Fruit fly (Drosophila melanogaster) whole organism, embryonic: ENCODE measurements around the gene CG42812.

Experiments
- CG1233 ChIP-seq: fragments of 200-800 bp; sonication (Bioruptor generic); optimal IDR thresholded peaks from 4 replicates; lab custom pipeline; 2018; ENCODE audit warnings: missing biosample characterization, mild to moderate bottlenecking, missing genetic modification characterization
- CG12391 ChIP-seq: fragments of 200-800 bp; sonication (Bioruptor generic); optimal IDR thresholded peaks from 3 replicates; lab custom pipeline; 2018; ENCODE audit warnings: missing biosample characterization, mild to moderate bottlenecking, missing genetic modification characterization, moderate library complexity
- CG13287 ChIP-seq: fragments of 200-800 bp; sonication (Bioruptor generic); IDR thresholded peaks from 2 replicates; pipeline ENCODE4 v1.3.6; 2022; ENCODE audit warnings: missing biosample characterization, missing genetic modification characterization; ENCODE audit not compliant: partially characterized antibody
- CG13775 ChIP-seq: fragments of 200-800 bp; sonication (Bioruptor generic); optimal IDR thresholded peaks from 3 replicates; lab custom pipeline; 2017; ENCODE audit warnings: missing biosample characterization, mild to moderate bottlenecking, missing genetic modification characterization
- CG15696 ChIP-seq: fragments of 200-800 bp; sonication (Bioruptor generic); optimal IDR thresholded peaks from 2 replicates; lab custom pipeline; 2019; ENCODE audit warnings: missing biosample characterization, mild to moderate bottlenecking, missing genetic modification characterization, moderate library complexity
- CG17568 ChIP-seq: fragments of 200-800 bp; sonication (Bioruptor generic); optimal IDR thresholded peaks from 2 replicates; lab custom pipeline; 2018; ENCODE audit warnings: missing biosample characterization, mild to moderate bottlenecking, missing genetic modification characterization, moderate library complexity
- CG1792 ChIP-seq: fragments of 200-800 bp; sonication (Bioruptor generic); optimal IDR thresholded peaks from 2 replicates; lab custom pipeline; 2016; ENCODE audit warnings: missing biosample characterization, missing genetic modification characterization
- CG18599 ChIP-seq: fragments of 200-800 bp; sonication (Bioruptor generic); optimal IDR thresholded peaks from 3 replicates; lab custom pipeline; 2017; ENCODE audit warnings: missing biosample characterization, missing genetic modification characterization, mild to moderate bottlenecking, moderate library complexity, missing genetic modification reagents
- CG3065 ChIP-seq: fragments of 200-800 bp; sonication (Bioruptor generic); optimal IDR thresholded peaks from 2 replicates; lab custom pipeline; 2016; ENCODE audit warnings: missing biosample characterization, missing genetic modification characterization
- CG32772 ChIP-seq: fragments of 200-800 bp; sonication (Bioruptor generic); IDR thresholded peaks from 2 replicates; pipeline ENCODE4 v1.3.6; 2022; ENCODE audit warnings: missing biosample characterization, missing genetic modification characterization
- CG3281 ChIP-seq: fragments of 200-800 bp; sonication (Bioruptor generic); optimal IDR thresholded peaks from 3 replicates; lab custom pipeline; 2017; ENCODE audit warnings: missing biosample characterization, mild to moderate bottlenecking, missing genetic modification characterization
- CG3407 ChIP-seq: fragments of 200-800 bp; sonication (Bioruptor generic); optimal IDR thresholded peaks from 2 replicates; lab custom pipeline; 2018; ENCODE audit warnings: missing biosample characterization, mild to moderate bottlenecking, missing genetic modification characterization
- CG3847 ChIP-seq: fragments of 200-800 bp; sonication (Bioruptor generic); IDR thresholded peaks from 2 replicates; pipeline ENCODE4 v1.3.6; 2022; ENCODE audit warnings: missing biosample characterization, missing genetic modification characterization
- CG3995 ChIP-seq: fragments of 200-800 bp; sonication (Bioruptor generic); optimal IDR thresholded peaks from 3 replicates; lab custom pipeline; 2016; ENCODE audit warnings: missing biosample characterization, missing genetic modification characterization
- CG5180 ChIP-seq: fragments of 200-800 bp; sonication (Bioruptor generic); optimal IDR thresholded peaks from 3 replicates; lab custom pipeline; 2017; ENCODE audit warnings: missing biosample characterization, missing genetic modification characterization, mild to moderate bottlenecking, moderate library complexity, missing genetic modification reagents
- CG6765 ChIP-seq: fragments of 200-800 bp; sonication (Bioruptor generic); optimal IDR thresholded peaks from 3 replicates; lab custom pipeline; 2017; ENCODE audit warnings: missing biosample characterization, mild to moderate bottlenecking, missing genetic modification characterization
- CG8359 ChIP-seq: fragments of 200-800 bp; sonication (Bioruptor generic); optimal IDR thresholded peaks from 2 replicates; lab custom pipeline; 2017; ENCODE audit warnings: missing biosample characterization, mild to moderate bottlenecking, missing genetic modification characterization, borderline replicate concordance
- CG8765 ChIP-seq: fragments of 200-800 bp; sonication (Bioruptor generic); IDR thresholded peaks from 2 replicates; pipeline ENCODE4 v1.3.6; 2022; ENCODE audit warnings: missing biosample characterization, missing genetic modification characterization
- CG9797 ChIP-seq: fragments of 200-800 bp; sonication (Bioruptor generic); optimal IDR thresholded peaks from 3 replicates; lab custom pipeline; 2018; ENCODE audit warnings: missing biosample characterization, mild to moderate bottlenecking, missing genetic modification characterization
- Chrac-16 ChIP-seq: fragments of 200-800 bp; sonication (Bioruptor generic); optimal IDR thresholded peaks from 3 replicates; lab custom pipeline; 2016; ENCODE audit warnings: missing biosample characterization, missing genetic modification characterization
- E2f1 ChIP-seq: fragments of 200-800 bp; sonication (Bioruptor generic); IDR thresholded peaks from 2 replicates; pipeline ENCODE4 v1.3.6; 2022; ENCODE audit warnings: missing biosample characterization, missing genetic modification characterization
- Eip74EF ChIP-seq, 2 experiments: fragments of 200-800 bp in 1 of 2; fragments of >200 bp in 1 of 2; sonication (Bioruptor generic) in 1 of 2; optimal IDR thresholded peaks; 2 replicates each; lab custom pipeline; 2017 to 2019; ENCODE audit warnings: missing biosample characterization in 2 of 2, missing genetic modification characterization in 2 of 2, mild to moderate bottlenecking in 1 of 2, moderate library complexity in 1 of 2
- Hr78 ChIP-seq, 2 experiments: fragments of 200-800 bp in 1 of 2; fragments of >200 bp in 1 of 2; sonication (Bioruptor generic) in 1 of 2; optimal IDR thresholded peaks; 2 replicates each; lab custom pipeline; 2017 to 2019; ENCODE audit warnings: missing biosample characterization in 2 of 2, missing genetic modification characterization in 2 of 2, mild to moderate bottlenecking in 1 of 2, moderate library complexity in 1 of 2
- PHDP ChIP-seq: fragments of 200-800 bp; sonication (Bioruptor generic); optimal IDR thresholded peaks from 3 replicates; lab custom pipeline; 2018; ENCODE audit warnings: missing biosample characterization, mild to moderate bottlenecking, missing genetic modification characterization, moderate library complexity
- Ravus ChIP-seq: fragments of 200-800 bp; sonication (Bioruptor generic); IDR thresholded peaks from 2 replicates; pipeline ENCODE4 v1.3.6; 2022; ENCODE audit warnings: missing biosample characterization, missing genetic modification characterization
- Spps ChIP-seq: fragments of 200-800 bp; sonication (Bioruptor generic); optimal IDR thresholded peaks from 2 replicates; lab custom pipeline; 2018; ENCODE audit warnings: missing biosample characterization, mild to moderate bottlenecking, missing genetic modification characterization
- Xrp1 ChIP-seq: fragments of 200-800 bp; sonication (Bioruptor generic); IDR thresholded peaks from 2 replicates; pipeline ENCODE4 v1.3.6; 2022; ENCODE audit warnings: missing biosample characterization, missing genetic modification characterization
- amos ChIP-seq: fragments of 200-800 bp; sonication (Bioruptor generic); IDR thresholded peaks from 2 replicates; pipeline ENCODE4 v1.3.6; 2022; ENCODE audit warnings: missing biosample characterization, missing genetic modification characterization; ENCODE audit not compliant: partially characterized antibody
- bowl ChIP-seq: fragments of 200-800 bp; sonication (Bioruptor generic); IDR thresholded peaks from 2 replicates; pipeline ENCODE4 v1.3.6; 2022; ENCODE audit warnings: missing biosample characterization, missing genetic modification characterization
- caup ChIP-seq: fragments of 200-800 bp; sonication (Bioruptor generic); optimal IDR thresholded peaks from 3 replicates; lab custom pipeline; 2017; ENCODE audit warnings: missing biosample characterization, mild to moderate bottlenecking, missing genetic modification characterization, moderate library complexity; ENCODE audit not compliant: severe bottlenecking
- dmrt11E ChIP-seq: fragments of 200-800 bp; sonication (Bioruptor generic); optimal IDR thresholded peaks from 3 replicates; lab custom pipeline; 2018; ENCODE audit warnings: missing biosample characterization, mild to moderate bottlenecking, missing genetic modification characterization, moderate library complexity
- dmrt99B ChIP-seq: fragments of 200-800 bp; sonication (Bioruptor generic); optimal IDR thresholded peaks from 2 replicates; lab custom pipeline; 2018; ENCODE audit warnings: missing biosample characterization, mild to moderate bottlenecking, missing genetic modification characterization, moderate library complexity
- esg ChIP-seq: fragments of 200-800 bp; sonication (Bioruptor generic); conservative IDR thresholded peaks from 2 replicates; pipeline ENCODE4 v1.3.6; 2022; ENCODE audit warnings: missing biosample characterization, missing genetic modification characterization
- eve ChIP-seq, 2 experiments: fragments of >200 bp; optimal IDR thresholded peaks; 2 replicates each; lab custom pipeline; 2017; ENCODE audit warnings: missing biosample characterization in 2 of 2, missing genetic modification characterization in 2 of 2
- eyg ChIP-seq: fragments of 200-800 bp; sonication (Bioruptor generic); optimal IDR thresholded peaks from 3 replicates; lab custom pipeline; 2016; ENCODE audit warnings: missing biosample characterization, missing genetic modification characterization
- fru ChIP-seq: fragments of >200 bp; optimal IDR thresholded peaks from 2 replicates; lab custom pipeline; 2017
- fu2 ChIP-seq: fragments of 200-800 bp; sonication (Bioruptor generic); optimal IDR thresholded peaks from 2 replicates; lab custom pipeline; 2016; ENCODE audit warnings: missing biosample characterization, missing genetic modification characterization
- gcm ChIP-seq: fragments of 200-800 bp; sonication (Bioruptor generic); optimal IDR thresholded peaks from 2 replicates; lab custom pipeline; 2019; ENCODE audit warnings: missing biosample characterization, mild to moderate bottlenecking, missing genetic modification characterization, moderate library complexity
- gcm2 ChIP-seq: fragments of 200-800 bp; sonication (Bioruptor generic); optimal IDR thresholded peaks from 2 replicates; lab custom pipeline; 2016; ENCODE audit warnings: missing biosample characterization, missing genetic modification characterization
- lab ChIP-seq: fragments of 200-800 bp; sonication (Bioruptor generic); optimal IDR thresholded peaks from 3 replicates; lab custom pipeline; 2017; ENCODE audit warnings: missing biosample characterization, missing genetic modification characterization, mild to moderate bottlenecking, moderate library complexity, missing genetic modification reagents
- otp ChIP-seq: fragments of 200-800 bp; sonication (Bioruptor generic); IDR thresholded peaks from 3 replicates; pipeline ENCODE4, ENCODE4 v1.3.6; 2022; ENCODE audit warnings: missing biosample characterization, missing genetic modification characterization
- pan ChIP-seq, 4 experiments: fragments of >200 bp in 3 of 4; fragments of 200-800 bp in 1 of 4; sonication (Bioruptor generic) in 1 of 4; optimal IDR thresholded peaks in 3 of 4; IDR thresholded peaks in 1 of 4; 2 replicates each; pipeline versions ENCODE4 v1.3.6 to Lab custom; 2017 to 2022; ENCODE audit warnings: missing biosample characterization in 2 of 4, missing genetic modification characterization in 2 of 4, mixed read lengths in 1 of 4
- pho ChIP-seq: fragments of 200-800 bp; sonication (Bioruptor generic); optimal IDR thresholded peaks from 2 replicates; lab custom pipeline; 2016; ENCODE audit warnings: missing biosample characterization, missing genetic modification characterization
- pros ChIP-seq: fragments of 200-800 bp; sonication (Bioruptor generic); optimal IDR thresholded peaks from 3 replicates; lab custom pipeline; 2019; ENCODE audit warnings: missing biosample characterization, mild to moderate bottlenecking, missing genetic modification characterization, moderate library complexity
- so ChIP-seq: fragments of 200-800 bp; sonication (Bioruptor generic); IDR thresholded peaks from 3 replicates; pipeline ENCODE4 v1.3.6; 2022; ENCODE audit warnings: missing biosample characterization, missing genetic modification characterization
- sqz ChIP-seq: fragments of 200-800 bp; sonication (Bioruptor generic); optimal IDR thresholded peaks from 3 replicates; lab custom pipeline; 2018; ENCODE audit warnings: missing biosample characterization, mild to moderate bottlenecking, missing genetic modification characterization
- tll ChIP-seq, 2 experiments: fragments of 200-800 bp in 1 of 2; fragments of >200 bp in 1 of 2; sonication (Bioruptor generic) in 1 of 2; optimal IDR thresholded peaks; 2 replicates each; lab custom pipeline; 2017 to 2019; ENCODE audit warnings: missing biosample characterization in 2 of 2, missing genetic modification characterization in 2 of 2, mild to moderate bottlenecking in 1 of 2, moderate library complexity in 1 of 2
- zf30C ChIP-seq: fragments of 200-800 bp; sonication (Bioruptor generic); optimal IDR thresholded peaks from 3 replicates; lab custom pipeline; 2018; ENCODE audit warnings: missing biosample characterization, mild to moderate bottlenecking, missing genetic modification characterization

CG42812 gene

DNA sequence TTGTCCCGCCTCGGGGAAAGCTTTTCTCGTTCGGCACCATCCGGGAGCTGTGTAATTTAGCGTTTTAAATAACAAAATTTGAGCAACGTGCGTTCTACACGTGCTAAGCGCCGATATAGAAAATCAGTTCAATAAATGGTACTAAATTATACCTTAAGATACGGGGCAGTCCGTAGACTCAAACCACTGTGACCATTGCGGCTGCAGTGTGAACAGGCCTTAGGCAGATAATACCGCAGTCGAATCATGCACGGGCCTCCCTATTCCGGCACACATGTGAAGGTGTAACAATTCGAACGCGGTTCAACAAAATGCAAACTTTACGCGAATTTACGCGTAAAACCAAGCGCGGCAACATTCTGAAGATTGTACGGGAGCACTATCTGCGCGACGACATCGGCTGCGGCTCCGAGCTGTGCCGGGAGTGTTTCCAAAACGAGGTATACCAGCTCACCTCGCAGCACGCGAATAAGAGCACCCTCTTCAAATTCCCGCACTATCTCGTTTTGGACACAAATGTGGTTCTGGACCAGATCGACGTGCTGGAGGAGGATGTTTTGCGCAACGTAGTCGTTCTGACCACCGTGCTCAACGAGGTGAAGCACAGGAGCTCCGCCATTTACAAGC, 34.7 kb downstream of the CG42812 start, which contains the start of the genes Rrp5 and Dis3 (continued):
- TF ChIP-seq fru (lab: Kevin White, UChicago) = no peak
- TF ChIP-seq Hr78 (GFP tag; optimal IDR thresholded peaks at IDR 0.05; lab: Kevin White, UChicago) = no peak
- peak; percentile 58 for TF ChIP-seq amos (GFP tag; lab: Robert Waterston, UW)
- no peak for TF ChIP-seq Eip74EF (GFP tag; optimal IDR thresholded peaks at IDR 0.05; lab: Kevin White, UChicago)
- peak; percentile 64; the same call in 1 of the 2 replicates for TF ChIP-seq CG3847 (GFP tag; lab: Robert Waterston, UW)
- TF ChIP-seq CG13287 (GFP tag; lab: Robert Waterston, UW) = peak; percentile 64; the same call in 1 of the 2 replicates
- no peak for TF ChIP-seq CG18599 (GFP tag; lab: Kevin White, UChicago)
- no peak for TF ChIP-seq esg (GFP tag; lab: Robert Waterston, UW)
- no peak for TF ChIP-seq dmrt99B (tag; lab: Kevin White, UChicago)
- no peak for TF ChIP-seq gcm2 (GFP tag; lab: Kevin White, UChicago)
- TF ChIP-seq CG1792 (GFP tag; lab: Kevin White, UChicago) = peak; percentile 96
- TF ChIP-seq CG3065 = no peak
- TF ChIP-seq eyg (GFP tag; lab: Kevin White, UChicago) = no peak
- TF ChIP-seq fu2 (GFP tag; lab: Kevin White, UChicago) = peak; percentile 38
- TF ChIP-seq PHDP (tag; lab: Kevin White, UChicago) = no peak
- peak; percentile 56 for TF ChIP-seq pho
- no peak for TF ChIP-seq dmrt11E (tag; lab: Kevin White, UChicago)
- no peak for TF ChIP-seq Spps
- peak; percentile 42 for TF ChIP-seq CG13775 (GFP tag; lab: Kevin White, UChicago)
- TF ChIP-seq CG8765 (GFP tag; lab: Robert Waterston, UW) = peak; percentile 46; the same call in 1 of the 2 replicates
- no peak for TF ChIP-seq zf30C (GFP tag; lab: Kevin White, UChicago)
- no peak for TF ChIP-seq pros
- no peak for TF ChIP-seq CG17568 (GFP tag; lab: Kevin White, UChicago)
- TF ChIP-seq eve (GFP tag; optimal IDR thresholded peaks at IDR 0.05; lab: Kevin White, UChicago) = no peak
- no peak for TF ChIP-seq Ravus
- TF ChIP-seq CG9797 (GFP tag; lab: Kevin White, UChicago) = peak; percentile 83
- TF ChIP-seq caup (GFP tag; lab: Kevin White, UChicago) = no peak
- TF ChIP-seq CG1233 (GFP tag; lab: Kevin White, UChicago) = no peak
- TF ChIP-seq CG3407 (GFP tag; lab: Kevin White, UChicago) = no peak
- no peak for TF ChIP-seq pan (optimal IDR thresholded peaks at IDR 0.05; lab: Kevin White, UChicago)
- peak in 1 of 2 experiments; percentile 18 for TF ChIP-seq pan (GFP tag; optimal IDR thresholded peaks at IDR 0.05 in 1 of 2, IDR thresholded peaks at IDR 0.05 in 1 of 2)
- peak; percentile 28; the same call in 1 of the 2 replicates for TF ChIP-seq Xrp1
- TF ChIP-seq CG8359 (GFP tag; lab: Kevin White, UChicago) = no peak
- no peak for TF ChIP-seq gcm
- no peak for TF ChIP-seq tll (GFP tag; optimal IDR thresholded peaks at IDR 0.05; lab: Kevin White, UChicago)
- TF ChIP-seq lab = no peak
- peak; percentile 29 for TF ChIP-seq CG15696 (tag; lab: Kevin White, UChicago)
- no peak for TF ChIP-seq so (GFP tag; lab: Robert Waterston, UW)
- TF ChIP-seq CG5180 = no peak
- no peak for TF ChIP-seq CG3281 (GFP tag; lab: Kevin White, UChicago)
- no peak for TF ChIP-seq Chrac-16 (GFP tag; lab: Kevin White, UChicago)
- TF ChIP-seq E2f1 = 0 out of 2 replicates have a peak, but pooled peaks have one; percentile 22
- TF ChIP-seq CG6765 (GFP tag; lab: Kevin White, UChicago) = no peak
- peak; percentile 75 for TF ChIP-seq CG3995 (GFP tag; lab: Kevin White, UChicago)
- no peak for TF ChIP-seq CG12391 (tag; lab: Kevin White, UChicago)
- no peak for TF ChIP-seq otp (GFP tag; lab: Robert Waterston, UW)
- no peak for TF ChIP-seq CG32772 (GFP tag; lab: Robert Waterston, UW)
- no peak for TF ChIP-seq sqz
- no peak for TF ChIP-seq bowl (GFP tag; lab: Robert Waterston, UW)
